Worm (Caenorhabditis elegans) whole organism, young adult: ENCODE results near the gene myo-5.

Experiments
- D2030.7 ChIP-seq: fragments of 200-800 bp; sonication (Bioruptor generic); IDR thresholded peaks from 2 replicates; pipeline ENCODE4 v1.3.6; 2022; ENCODE audit warnings: missing genetic modification reagents, missing genetic modification characterization, missing compliant biosample characterization
- F10E7.11 ChIP-seq: sonication (generic microtip); optimal IDR thresholded peaks from 2 replicates; lab custom pipeline; 2017; ENCODE audit warnings: mild to moderate bottlenecking, missing genetic modification characterization, moderate library complexity, missing compliant biosample characterization
- K12H6.12 ChIP-seq: fragments of 200-800 bp; sonication (Bioruptor generic); optimal IDR thresholded peaks from 2 replicates; lab custom pipeline; 2018; ENCODE audit warnings: mild to moderate bottlenecking, missing genetic modification characterization, missing compliant biosample characterization
- Y53F4B.3 ChIP-seq: fragments of 200-800 bp; sonication (Bioruptor generic); IDR thresholded peaks from 2 replicates; pipeline ENCODE4 v1.3.6; 2022; ENCODE audit warnings: missing genetic modification reagents, missing genetic modification characterization, missing compliant biosample characterization
- Y56A3A.18 ChIP-seq: fragments of 200-800 bp; sonication (Bioruptor generic); IDR thresholded peaks from 2 replicates; pipeline ENCODE4 v1.3.6; 2022; ENCODE audit warnings: missing genetic modification reagents, missing genetic modification characterization, missing compliant biosample characterization
- Y79H2A.3 ChIP-seq: fragments of 200-800 bp; sonication (Bioruptor generic); conservative IDR thresholded peaks from 2 replicates; pipeline ENCODE4 v1.3.6; 2022; ENCODE audit warnings: missing genetic modification reagents, missing genetic modification characterization, missing compliant biosample characterization
- Y95B8A.8 ChIP-seq: fragments of 200-800 bp; sonication (Bioruptor generic); IDR thresholded peaks from 2 replicates; pipeline ENCODE4 v1.3.6; 2022; ENCODE audit warnings: missing genetic modification reagents, missing genetic modification characterization, missing compliant biosample characterization
- ZK185.1 ChIP-seq: sonication (generic microtip); optimal IDR thresholded peaks from 2 replicates; lab custom pipeline; 2016; ENCODE audit warnings: mild to moderate bottlenecking, missing genetic modification characterization, missing compliant biosample characterization; ENCODE audit not compliant: poor library complexity, severe bottlenecking
- aptf-2 ChIP-seq: fragments of 200-800 bp; sonication (Bioruptor generic); conservative IDR thresholded peaks from 2 replicates; pipeline ENCODE4 v1.3.6; 2022; ENCODE audit warnings: missing genetic modification reagents, missing genetic modification characterization, missing compliant biosample characterization
- atf-7 ChIP-seq: sonication (generic microtip); optimal IDR thresholded peaks from 2 replicates; lab custom pipeline; 2017; ENCODE audit warnings: mild to moderate bottlenecking, missing genetic modification characterization, missing compliant biosample characterization
- athp-1 ChIP-seq: sonication (generic microtip); optimal IDR thresholded peaks from 2 replicates; lab custom pipeline; 2017; ENCODE audit warnings: mild to moderate bottlenecking, missing genetic modification characterization, missing compliant biosample characterization
- attf-5 ChIP-seq: fragments of 200-800 bp; sonication (Bioruptor generic); optimal IDR thresholded peaks from 2 replicates; lab custom pipeline; 2018; ENCODE audit warnings: mild to moderate bottlenecking, missing genetic modification characterization, missing compliant biosample characterization
- bed-1 ChIP-seq: fragments of 200-800 bp; sonication (Bioruptor generic); IDR thresholded peaks from 2 replicates; pipeline ENCODE4 v1.3.6; 2022; ENCODE audit warnings: missing genetic modification reagents, missing genetic modification characterization, missing compliant biosample characterization
- bed-2 ChIP-seq: fragments of 200-800 bp; sonication (Bioruptor generic); IDR thresholded peaks from 2 replicates; pipeline ENCODE4 v1.3.6; 2022; ENCODE audit warnings: missing genetic modification reagents, missing genetic modification characterization, missing compliant biosample characterization
- ccch-3 ChIP-seq: fragments of 200-800 bp; sonication (Bioruptor generic); optimal IDR thresholded peaks from 2 replicates; lab custom pipeline; 2018; ENCODE audit warnings: mild to moderate bottlenecking, missing genetic modification characterization, missing compliant biosample characterization
- cebp-2 ChIP-seq: fragments of 200-800 bp; sonication (Bioruptor generic); IDR thresholded peaks from 2 replicates; pipeline ENCODE4 v1.3.6; 2022; ENCODE audit warnings: missing genetic modification characterization, missing compliant biosample characterization
- ceh-27 ChIP-seq: fragments of 200-800 bp; sonication (Bioruptor generic); optimal IDR thresholded peaks from 2 replicates; lab custom pipeline; 2018; ENCODE audit warnings: mild to moderate bottlenecking, missing genetic modification characterization, moderate library complexity, missing compliant biosample characterization
- ceh-58 ChIP-seq: fragments of 200-800 bp; sonication (Bioruptor generic); IDR thresholded peaks from 2 replicates; pipeline ENCODE4 v1.3.6; 2022; ENCODE audit warnings: missing genetic modification characterization, missing compliant biosample characterization
- ceh-91 ChIP-seq: fragments of 200-800 bp; sonication (Bioruptor generic); IDR thresholded peaks from 2 replicates; pipeline ENCODE4 v1.3.6; 2022; ENCODE audit warnings: missing genetic modification reagents, missing genetic modification characterization, missing compliant biosample characterization
- chd-7 ChIP-seq: sonication (generic microtip); optimal IDR thresholded peaks from 2 replicates; lab custom pipeline; 2016; ENCODE audit warnings: mild to moderate bottlenecking, missing genetic modification characterization, moderate library complexity, missing compliant biosample characterization
- dox-1 ChIP-seq: fragments of 200-800 bp; sonication (Bioruptor generic); IDR thresholded peaks from 2 replicates; pipeline ENCODE4 v1.3.6; 2022; ENCODE audit warnings: missing genetic modification reagents, missing genetic modification characterization, missing compliant biosample characterization
- egl-18 ChIP-seq: fragments of 200-800 bp; sonication (Bioruptor generic); IDR thresholded peaks from 2 replicates; pipeline ENCODE4 v1.3.6; 2022; ENCODE audit warnings: missing genetic modification reagents, missing genetic modification characterization, missing compliant biosample characterization
- egl-44 ChIP-seq: fragments of 200-800 bp; sonication (Bioruptor generic); IDR thresholded peaks from 2 replicates; pipeline ENCODE4 v1.3.6; 2022; ENCODE audit warnings: missing genetic modification reagents, missing genetic modification characterization, missing compliant biosample characterization
- him-1 ChIP-seq: sonication (generic microtip); optimal IDR thresholded peaks from 2 replicates; lab custom pipeline; 2016; ENCODE audit warnings: missing genotype, missing genetic modification reagents, missing genetic modification characterization, missing compliant biosample characterization
- lin-35 ChIP-seq, 3 experiments: fragments of 150-350 bp in 2 of 3; sonication (generic microtip) in 1 of 3; optimal IDR thresholded peaks; 2 replicates each; lab custom pipeline; 2014 to 2018; ENCODE audit warnings: missing biosample characterization in 3 of 3, missing genetic modification characterization in 3 of 3, missing genetic modification reagents in 3 of 3
- mcd-1 ChIP-seq: fragments of 200-800 bp; sonication (Bioruptor generic); IDR thresholded peaks from 2 replicates; pipeline ENCODE4 v1.3.6; 2022; ENCODE audit warnings: missing genetic modification reagents, missing genetic modification characterization, missing compliant biosample characterization
- mxl-1 ChIP-seq: sonication (generic microtip); optimal IDR thresholded peaks from 2 replicates; lab custom pipeline; 2016; ENCODE audit warnings: missing genetic modification characterization, missing compliant biosample characterization
- nfya-1 ChIP-seq: sonication (generic microtip); optimal IDR thresholded peaks from 2 replicates; lab custom pipeline; 2017; ENCODE audit warnings: antibody characterized with exemption, missing compliant biosample characterization, missing genetic modification characterization, borderline replicate concordance; ENCODE audit not compliant: insufficient read depth
- nfyb-1 ChIP-seq: fragments of 200-800 bp; sonication (Bioruptor generic); IDR thresholded peaks from 2 replicates; pipeline ENCODE4 v1.3.6; 2022; ENCODE audit warnings: missing genetic modification reagents, missing genetic modification characterization, missing compliant biosample characterization
- pbrm-1 ChIP-seq: fragments of 200-800 bp; sonication (Bioruptor generic); IDR thresholded peaks from 2 replicates; pipeline ENCODE4 v1.3.6; 2022; ENCODE audit warnings: missing genetic modification reagents, missing genetic modification characterization, missing compliant biosample characterization
- rpc-1 ChIP-seq, 2 experiments: fragments of 150-350 bp in 1 of 2; sonication (generic microtip) in 1 of 2; optimal IDR thresholded peaks; 2 replicates each; lab custom pipeline; 2014 to 2018; ENCODE audit warnings: missing biosample characterization in 1 of 2, missing genetic modification characterization in 1 of 2, missing genetic modification reagents in 1 of 2, missing genotype in 1 of 2
- tbx-9 ChIP-seq: sonication (generic microtip); optimal IDR thresholded peaks from 2 replicates; lab custom pipeline; 2016; ENCODE audit warnings: borderline replicate concordance, missing genetic modification characterization, inconsistent platforms, missing compliant biosample characterization
- tlf-1 ChIP-seq: fragments of 200-800 bp; sonication (Bioruptor generic); optimal IDR thresholded peaks from 2 replicates; lab custom pipeline; 2018; ENCODE audit warnings: mild to moderate bottlenecking, missing genetic modification characterization, missing compliant biosample characterization
- zfh-2 ChIP-seq: fragments of 200-800 bp; sonication (Bioruptor generic); conservative IDR thresholded peaks from 2 replicates; pipeline ENCODE4 v1.3.6; 2022; ENCODE audit warnings: missing genetic modification reagents, missing genetic modification characterization, missing compliant biosample characterization
- ztf-22 ChIP-seq: fragments of 200-800 bp; sonication (Bioruptor generic); optimal IDR thresholded peaks from 2 replicates; lab custom pipeline; 2018; ENCODE audit warnings: mild to moderate bottlenecking, missing genetic modification characterization, moderate library complexity, missing compliant biosample characterization
- ztf-6 ChIP-seq: fragments of 200-800 bp; sonication (Bioruptor generic); IDR thresholded peaks from 2 replicates; pipeline ENCODE4 v1.3.6; 2022; ENCODE audit warnings: missing genetic modification reagents, missing genetic modification characterization, missing compliant biosample characterization

Gene myo-5

ce11 chrV:8081579-8081978, 27.2 kb upstream of the myo-5 start, which contains the start of gene str-131:
str-131 (minus strand) TSS chrV:8081679.
- no peak for TF ChIP-seq atf-7

- TF ChIP-seq bed-2 (GFP tag; lab: Robert Waterston, UW) (no peak), cebp-2 (GFP tag; lab: Robert Waterston, UW) (no peak), egl-18 (no peak), chd-7 (tag; lab: Kevin White, UChicago) (no peak), ztf-6 (GFP tag; lab: Robert Waterston, UW) (no peak), pbrm-1 (GFP tag; lab: Robert Waterston, UW) (no peak), Y95B8A.8 (GFP tag; lab: Robert Waterston, UW) (no peak), K12H6.12 (tag; lab: Kevin White, UChicago) (no peak), ceh-58 (no peak)
Observed at ce11 chrV:8085141-8085540, 23.6 kb upstream of the myo-5 start, which contains the start of gene C09H5.7. C09H5.7 (minus strand) TSS chrV:8085241.

- no peak for TF ChIP-seq Y56A3A.18 (GFP tag; lab: Robert Waterston, UW)
- TF ChIP-seq nfya-1 = no peak
- no peak for TF ChIP-seq lin-35 (GFP tag; optimal IDR thresholded peaks at IDR 0.05; lab: Kevin White, UChicago)
- no peak for TF ChIP-seq attf-5 (GFP tag; lab: Kevin White, UChicago)
- no peak for TF ChIP-seq dox-1
- no peak for TF ChIP-seq Y53F4B.3 (GFP tag; lab: Robert Waterston, UW)
- TF ChIP-seq mcd-1 (GFP tag; lab: Robert Waterston, UW) = no peak
- TF ChIP-seq mxl-1 (tag; lab: Kevin White, UChicago) = no peak
- no peak for TF ChIP-seq tbx-9
- TF ChIP-seq rpc-1 (optimal IDR thresholded peaks at IDR 0.05; lab: Kevin White, UChicago) = no peak
- no peak for TF ChIP-seq rpc-1 (tag; optimal IDR thresholded peaks at IDR 0.05; lab: Kevin White, UChicago)
- TF ChIP-seq, all 124 proteins: peak for 0
Observed at ce11 chrV:8090595-8090994, 18.2 kb upstream of the myo-5 start, which contains the start of gene str-130. str-130 (minus strand) TSS chrV:8090695.

ce11 chrV:8092385-8092784, 16.4 kb upstream of the myo-5 start, which contains the start of gene str-129:
str-129 (minus strand) TSS chrV:8092485.
- TF ChIP-seq tlf-1 (GFP tag; lab: Kevin White, UChicago) (no peak), ztf-6 (GFP tag; lab: Robert Waterston, UW) (no peak), nfyb-1 (GFP tag; lab: Robert Waterston, UW) (no peak), athp-1 (tag; lab: Kevin White, UChicago) (no peak), aptf-2 (GFP tag; lab: Robert Waterston, UW) (no peak), nfya-1 (no peak), Y79H2A.3 (GFP tag; lab: Robert Waterston, UW) (no peak), F10E7.11 (tag; lab: Kevin White, UChicago) (no peak), chd-7 (tag; lab: Kevin White, UChicago) (no peak), D2030.7 (GFP tag; lab: Robert Waterston, UW) (no peak), bed-1 (no peak), ZK185.1 (tag; lab: Kevin White, UChicago) (no peak), dox-1 (no peak)
- TF ChIP-seq, all 124 proteins: peak for 0

ce11 chrV:8095378-8095777, 13.4 kb upstream of the myo-5 start, which contains the start of gene str-146:
str-146 (minus strand) TSS chrV:8095478.
- TF ChIP-seq lin-35 (GFP tag; optimal IDR thresholded peaks at IDR 0.05; lab: Kevin White, UChicago) (no peak), atf-7 (no peak), ceh-91 (GFP tag; lab: Robert Waterston, UW) (no peak), zfh-2 (GFP tag; lab: Robert Waterston, UW) (no peak), mcd-1 (GFP tag; lab: Robert Waterston, UW) (no peak), ztf-22 (GFP tag; lab: Kevin White, UChicago) (no peak), F10E7.11 (tag; lab: Kevin White, UChicago) (no peak), ccch-3 (GFP tag; lab: Kevin White, UChicago) (no peak), ceh-27 (no peak), egl-44 (no peak), him-1 (tag; lab: Kevin White, UChicago) (no peak), bed-1 (no peak)
